Worm (Caenorhabditis elegans) whole organism, midembryonic: ENCODE data around the gene fmil-1.
A peak's percentile ranks its signal among the peaks of the same experiment; 100 is the strongest.

Source experiments
- cog-1 ChIP-seq: sonication (generic microtip); optimal IDR thresholded peaks from 2 replicates; lab custom pipeline; 2016; ENCODE audit warnings: missing genetic modification characterization, missing compliant biosample characterization
- flt-1 ChIP-seq: fragments of 200-800 bp; sonication (Bioruptor generic); IDR thresholded peaks from 2 replicates; pipeline ENCODE4 v1.3.6; 2022; ENCODE audit warnings: missing genetic modification characterization, missing compliant biosample characterization
- klf-2 ChIP-seq: fragments of 200-800 bp; sonication (Bioruptor generic); conservative IDR thresholded peaks from 2 replicates; pipeline ENCODE4 v1.3.6; 2022; ENCODE audit warnings: missing genetic modification reagents, missing genetic modification characterization, missing compliant biosample characterization
- ref-1 ChIP-seq: fragments of 200-800 bp; sonication (Bioruptor generic); conservative IDR thresholded peaks from 2 replicates; pipeline ENCODE4 v1.3.6; 2022; ENCODE audit warnings: missing genetic modification reagents, missing genetic modification characterization, missing compliant biosample characterization

DNA sequence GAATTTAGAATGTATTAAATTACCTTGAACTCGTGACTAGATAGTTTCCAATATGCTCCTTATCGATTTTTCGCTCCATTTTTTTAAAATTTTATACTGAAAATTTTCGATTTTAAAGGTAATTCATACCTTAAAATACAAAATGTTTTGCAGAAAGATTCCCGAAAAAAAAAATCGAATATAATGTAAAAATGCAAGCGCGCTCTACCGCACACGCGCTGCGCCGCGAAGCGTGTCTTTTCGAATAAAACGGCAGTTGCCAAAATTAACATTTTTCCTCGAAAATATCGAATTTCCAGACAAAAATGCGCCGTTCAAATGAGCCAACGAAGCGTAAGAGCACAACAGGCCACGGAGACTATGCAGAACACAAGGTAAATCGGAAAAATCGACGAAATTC is 26.1 kb upstream of the fmil-1 start, which contains the start of the genes taf-6.2 and Y37E11AL.3:
- no peak for TF ChIP-seq klf-2 (GFP tag; lab: Robert Waterston, UW)
- no peak for TF ChIP-seq cog-1
- TF ChIP-seq flt-1 (GFP tag; lab: Robert Waterston, UW): 0 out of 2 replicates have a peak, but pooled peaks have one; percentile 18
- TF ChIP-seq ref-1: no peak
